Worm (Caenorhabditis elegans) whole organism, L4/young adult: ENCODE measurements around the gene ZK287.1.

Experiments used
- W03F9.2 ChIP-seq: fragments of 150-350 bp; optimal IDR thresholded peaks from 2 replicates; lab custom pipeline; 2014; ENCODE audit warnings: missing biosample characterization, missing genetic modification characterization
- dao-5 ChIP-seq: sonication (generic microtip); optimal IDR thresholded peaks from 2 replicates; lab custom pipeline; 2016; ENCODE audit warnings: missing genotype, missing genetic modification characterization, moderate library complexity, missing compliant biosample characterization
- him-1 ChIP-seq: sonication (generic microtip); optimal IDR thresholded peaks from 2 replicates; lab custom pipeline; 2016; ENCODE audit warnings: missing genotype, missing genetic modification reagents, missing genetic modification characterization, missing compliant biosample characterization

- TF ChIP-seq W03F9.2 (no peak), him-1 (tag; lab: Kevin White, UChicago) (no peak), dao-5 (tag; lab: Kevin White, UChicago) (no peak)
Measured at ce11 chrV:9706592-9706991, 40.1 kb downstream of the ZK287.1 start.
